Worm (Caenorhabditis elegans) whole organism, L2 larva: ENCODE data around the gene F41F3.9.
A peak's percentile ranks its signal among the peaks of the same experiment; 100 is the strongest.

Source experiments
- C34F6.9 ChIP-seq: fragments of 150-350 bp; optimal IDR thresholded peaks from 2 replicates; lab custom pipeline; 2014; ENCODE audit warnings: missing biosample characterization, missing genetic modification characterization
- F13H6.1 ChIP-seq: sonication (generic microtip); optimal IDR thresholded peaks from 2 replicates; lab custom pipeline; 2016; ENCODE audit warnings: missing genetic modification characterization, missing compliant biosample characterization
- R02D3.7 ChIP-seq: fragments of 150-350 bp; optimal IDR thresholded peaks from 2 replicates; lab custom pipeline; 2014; ENCODE audit warnings: missing biosample characterization, missing genetic modification characterization
- Y55F3AM.14 ChIP-seq: fragments of 200-800 bp; sonication (Bioruptor generic); optimal IDR thresholded peaks from 2 replicates; lab custom pipeline; 2018; ENCODE audit warnings: mild to moderate bottlenecking, missing genetic modification characterization, missing compliant biosample characterization
- ZK546.5 ChIP-seq: sonication (generic microtip); optimal IDR thresholded peaks from 2 replicates; lab custom pipeline; 2017; ENCODE audit warnings: missing biosample characterization, missing genetic modification characterization
- alr-1 ChIP-seq: fragments of 150-350 bp; optimal IDR thresholded peaks from 2 replicates; lab custom pipeline; 2014; ENCODE audit warnings: missing biosample characterization, missing genetic modification characterization
- aly-2 ChIP-seq: fragments of 150-350 bp; optimal IDR thresholded peaks from 2 replicates; lab custom pipeline; 2014; ENCODE audit warnings: missing biosample characterization, missing genetic modification characterization
- ama-1 ChIP-seq: fragments of 150-350 bp; optimal IDR thresholded peaks from 2 replicates; lab custom pipeline; 2018; ENCODE audit warnings: inconsistent platforms
- blmp-1 ChIP-seq: sonication (generic microtip); optimal IDR thresholded peaks from 2 replicates; lab custom pipeline; 2017; ENCODE audit warnings: missing genetic modification characterization, mild to moderate bottlenecking, missing compliant biosample characterization, antibody characterized with exemption, moderate library complexity; ENCODE audit not compliant: insufficient read depth
- ceh-16 ChIP-seq: fragments of 150-350 bp; optimal IDR thresholded peaks from 2 replicates; lab custom pipeline; 2014; ENCODE audit warnings: missing biosample characterization, missing genetic modification characterization
- ceh-82 ChIP-seq: fragments of 150-350 bp; optimal IDR thresholded peaks from 2 replicates; lab custom pipeline; 2014; ENCODE audit warnings: missing biosample characterization, missing genetic modification characterization
- crh-2 ChIP-seq: sonication (generic microtip); optimal IDR thresholded peaks from 2 replicates; lab custom pipeline; 2017; ENCODE audit warnings: missing biosample characterization, missing genetic modification characterization
- dmd-4 ChIP-seq: sonication (generic microtip); optimal IDR thresholded peaks from 2 replicates; lab custom pipeline; 2017; ENCODE audit warnings: missing biosample characterization, missing genetic modification characterization
- egl-27 ChIP-seq: sonication (generic microtip); optimal IDR thresholded peaks from 3 replicates; lab custom pipeline; 2017; ENCODE audit warnings: missing biosample characterization, missing genetic modification reagents, missing genetic modification characterization
- elt-1 ChIP-seq: fragments of 150-350 bp; optimal IDR thresholded peaks from 2 replicates; lab custom pipeline; 2014; ENCODE audit warnings: missing biosample characterization, missing genetic modification characterization
- elt-3 ChIP-seq: sonication (generic microtip); optimal IDR thresholded peaks from 2 replicates; lab custom pipeline; 2017; ENCODE audit warnings: missing biosample characterization, missing genetic modification characterization
- fos-1 ChIP-seq: fragments of 150-350 bp; optimal IDR thresholded peaks from 2 replicates; lab custom pipeline; 2014; ENCODE audit warnings: missing biosample characterization, missing genetic modification characterization
- gmeb-1 ChIP-seq: fragments of 150-350 bp; optimal IDR thresholded peaks from 2 replicates; lab custom pipeline; 2014; ENCODE audit warnings: missing biosample characterization, missing genetic modification characterization
- lin-11 ChIP-seq: fragments of 150-350 bp; sonication (generic microtip); optimal IDR thresholded peaks from 2 replicates; lab custom pipeline; 2014; ENCODE audit warnings: missing biosample characterization, missing genetic modification characterization, inconsistent platforms, mixed read lengths
- lin-13 ChIP-seq: fragments of 150-350 bp; optimal IDR thresholded peaks from 2 replicates; lab custom pipeline; 2014; ENCODE audit warnings: missing biosample characterization, missing genetic modification reagents, missing genetic modification characterization
- lin-39 ChIP-seq: fragments of 150-350 bp; optimal IDR thresholded peaks from 2 replicates; lab custom pipeline; 2014; ENCODE audit warnings: missing biosample characterization, missing genetic modification reagents, missing genetic modification characterization
- lsy-2 ChIP-seq, 2 experiments: fragments of 150-350 bp in 1 of 2; sonication (generic microtip) in 1 of 2; optimal IDR thresholded peaks; 2 replicates each; lab custom pipeline; 2014 to 2017; ENCODE audit warnings: missing biosample characterization in 2 of 2, missing genetic modification characterization in 2 of 2
- mab-5 ChIP-seq: fragments of 150-350 bp; optimal IDR thresholded peaks from 2 replicates; lab custom pipeline; 2014; ENCODE audit warnings: missing biosample characterization, missing genetic modification characterization
- mbf-1 ChIP-seq: sonication (generic microtip); optimal IDR thresholded peaks from 2 replicates; lab custom pipeline; 2017; ENCODE audit warnings: missing biosample characterization, missing genetic modification characterization
- mdl-1 ChIP-seq, 2 experiments: fragments of 150-350 bp in 1 of 2; sonication (generic microtip) in 1 of 2; optimal IDR thresholded peaks; 2 replicates each; lab custom pipeline; 2017; ENCODE audit warnings: missing biosample characterization in 2 of 2, missing genetic modification characterization in 2 of 2
- nhr-10 ChIP-seq: sonication (generic microtip); optimal IDR thresholded peaks from 2 replicates; lab custom pipeline; 2017; ENCODE audit warnings: missing biosample characterization, missing genetic modification characterization
- nhr-11 ChIP-seq: fragments of 150-350 bp; optimal IDR thresholded peaks from 2 replicates; lab custom pipeline; 2014; ENCODE audit warnings: missing biosample characterization, missing genetic modification characterization
- nhr-12 ChIP-seq: fragments of 150-350 bp; optimal IDR thresholded peaks from 2 replicates; lab custom pipeline; 2014; ENCODE audit warnings: missing biosample characterization, missing genetic modification characterization
- nhr-129 ChIP-seq: fragments of 150-350 bp; optimal IDR thresholded peaks from 2 replicates; lab custom pipeline; 2014; ENCODE audit warnings: missing biosample characterization, missing genetic modification characterization
- nhr-21 ChIP-seq: fragments of 150-350 bp; optimal IDR thresholded peaks from 2 replicates; lab custom pipeline; 2014; ENCODE audit warnings: missing biosample characterization, missing genetic modification characterization
- nhr-23 ChIP-seq: fragments of 150-350 bp; optimal IDR thresholded peaks from 2 replicates; lab custom pipeline; 2014; ENCODE audit warnings: missing biosample characterization, missing genetic modification reagents, missing genetic modification characterization
- nhr-237 ChIP-seq: fragments of 150-350 bp; optimal IDR thresholded peaks from 2 replicates; lab custom pipeline; 2014; ENCODE audit warnings: missing biosample characterization, missing genetic modification characterization
- nhr-25 ChIP-seq: fragments of 150-350 bp; sonication (generic microtip); optimal IDR thresholded peaks from 3 replicates; lab custom pipeline; 2014; ENCODE audit warnings: missing biosample characterization, missing genetic modification characterization
- nhr-6 ChIP-seq: fragments of 150-350 bp; optimal IDR thresholded peaks from 2 replicates; lab custom pipeline; 2014; ENCODE audit warnings: missing biosample characterization, missing genetic modification characterization
- nhr-77 ChIP-seq: fragments of 150-350 bp; optimal IDR thresholded peaks from 2 replicates; lab custom pipeline; 2014; ENCODE audit warnings: missing biosample characterization, missing genetic modification characterization
- peb-1 ChIP-seq: fragments of 150-350 bp; optimal IDR thresholded peaks from 2 replicates; lab custom pipeline; 2014; ENCODE audit warnings: missing biosample characterization, missing genetic modification characterization
- sem-4 ChIP-seq: fragments of 150-350 bp; optimal IDR thresholded peaks from 2 replicates; lab custom pipeline; 2014; ENCODE audit warnings: missing biosample characterization, missing genetic modification reagents, missing genetic modification characterization
- skn-1 ChIP-seq: sonication (generic microtip); optimal IDR thresholded peaks from 2 replicates; lab custom pipeline; 2017; ENCODE audit warnings: missing biosample characterization, missing genetic modification characterization
- sma-3 ChIP-seq: sonication (generic microtip); optimal IDR thresholded peaks from 2 replicates; lab custom pipeline; 2016; ENCODE audit warnings: missing genetic modification reagents, missing genetic modification characterization, missing compliant biosample characterization
- sma-9 ChIP-seq, 2 experiments: fragments of 150-350 bp in 1 of 2; sonication (generic microtip) in 1 of 2; optimal IDR thresholded peaks; 2 replicates each; lab custom pipeline; 2014 to 2016; ENCODE audit warnings: missing genetic modification characterization in 2 of 2, mild to moderate bottlenecking in 1 of 2, missing biosample characterization in 1 of 2, missing compliant biosample characterization in 1 of 2, missing genetic modification reagents in 1 of 2, moderate library complexity in 1 of 2
- snpc-4 ChIP-seq: fragments of 150-350 bp; optimal IDR thresholded peaks from 2 replicates; lab custom pipeline; 2014; ENCODE audit warnings: missing biosample characterization, missing genetic modification characterization
- unc-39 ChIP-seq: fragments of 150-350 bp; optimal IDR thresholded peaks from 2 replicates; lab custom pipeline; 2014; ENCODE audit warnings: missing biosample characterization, missing genetic modification characterization
- unc-55 ChIP-seq: fragments of 150-350 bp; sonication (generic microtip); optimal IDR thresholded peaks from 3 replicates; lab custom pipeline; 2014; ENCODE audit warnings: missing biosample characterization, missing genetic modification reagents, missing genetic modification characterization
- unc-62 ChIP-seq: fragments of 150-350 bp; optimal IDR thresholded peaks from 2 replicates; lab custom pipeline; 2014; ENCODE audit warnings: missing biosample characterization, missing genetic modification reagents, missing genetic modification characterization
- zag-1 ChIP-seq: fragments of 150-350 bp; optimal IDR thresholded peaks from 2 replicates; lab custom pipeline; 2014; ENCODE audit warnings: missing biosample characterization, missing genetic modification characterization
- ztf-1 ChIP-seq: fragments of 200-800 bp; sonication (Bioruptor generic); conservative IDR thresholded peaks from 2 replicates; pipeline ENCODE4 v1.3.6; 2022; ENCODE audit warnings: missing genetic modification characterization, missing compliant biosample characterization
- ztf-11 ChIP-seq: sonication (generic microtip); optimal IDR thresholded peaks from 2 replicates; lab custom pipeline; 2017; ENCODE audit warnings: missing biosample characterization, missing genetic modification characterization
- ztf-4 ChIP-seq: fragments of 150-350 bp; optimal IDR thresholded peaks from 2 replicates; lab custom pipeline; 2014; ENCODE audit warnings: missing biosample characterization, missing genetic modification characterization

The F41F3.9 gene

ce11 chrV:4684137-4684536, 28.9 kb downstream of the F41F3.9 start:
- TF ChIP-seq R02D3.7 (tag; lab: Kevin White, UChicago) (no peak), sem-4 (tag; lab: Kevin White, UChicago) (no peak), unc-39 (tag; lab: Kevin White, UChicago) (no peak), nhr-10 (tag; lab: Kevin White, UChicago) (no peak), sma-9 (GFP tag; optimal IDR thresholded peaks at IDR 0.05; lab: Kevin White, UChicago) (no peak), sma-9 (tag; optimal IDR thresholded peaks at IDR 0.05; lab: Kevin White, UChicago) (no peak)

DNA sequence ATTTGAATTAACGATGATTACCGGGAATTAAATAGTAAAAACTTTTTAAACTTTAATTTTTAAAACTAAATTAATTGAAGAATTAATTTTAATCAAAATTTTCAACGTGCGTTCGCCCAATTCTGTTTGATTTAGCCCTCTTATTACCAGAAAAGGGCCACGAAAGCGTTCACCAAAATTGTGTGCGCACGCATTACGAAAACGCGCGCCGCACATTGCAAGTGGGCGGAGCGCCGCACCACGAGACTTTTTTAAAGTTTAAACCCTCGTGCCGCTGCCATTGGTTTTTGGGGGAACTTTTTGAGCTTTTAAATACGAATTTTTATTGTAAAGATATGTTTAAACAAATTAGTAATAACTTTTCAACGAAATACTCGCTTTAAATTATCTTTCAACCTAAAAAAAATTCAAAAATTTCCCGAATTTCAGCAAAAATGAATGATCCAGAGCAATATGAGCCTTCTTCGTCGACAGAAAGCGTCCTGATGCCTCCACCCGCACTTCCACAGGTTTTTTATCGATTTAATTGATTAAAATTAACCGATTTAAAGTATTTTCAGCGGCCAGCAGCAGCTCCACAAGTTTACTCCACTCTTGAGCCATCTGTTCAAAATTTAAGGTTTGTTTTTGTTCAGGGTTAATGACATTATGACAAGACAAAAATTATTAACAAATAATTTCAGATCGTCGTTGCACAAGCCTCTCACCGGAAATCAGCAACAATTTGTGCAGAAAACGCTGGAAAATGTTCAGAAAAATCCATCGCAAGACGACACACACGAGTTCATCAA, 31.6 kb downstream of the F41F3.9 start, which contains the start of gene taf-10:
TSS of gene taf-10 (plus strand) at position 424 of the 791 bp plus-strand sequence.
- TF ChIP-seq alr-1 (tag; lab: Kevin White, UChicago) (no peak), nhr-21 (tag; lab: Kevin White, UChicago) (peak; percentile 7), mab-5 (tag; lab: Kevin White, UChicago) (peak; percentile 13), ztf-1 (GFP tag; lab: Robert Waterston, UW) (no peak), sma-9 (GFP tag; optimal IDR thresholded peaks at IDR 0.05; lab: Kevin White, UChicago) (peak; percentile 38), sma-9 (tag; optimal IDR thresholded peaks at IDR 0.05; lab: Kevin White, UChicago) (no peak), mdl-1 (tag; optimal IDR thresholded peaks at IDR 0.05; lab: Kevin White, UChicago) (peak; percentile 79), gmeb-1 (tag; lab: Kevin White, UChicago) (peak; percentile 66), nhr-12 (tag; lab: Kevin White, UChicago) (no peak), crh-2 (no peak), nhr-25 (tag; lab: Kevin White, UChicago) (peak; percentile 32), F13H6.1 (tag; lab: Kevin White, UChicago) (peak; percentile 5), nhr-77 (no peak), ztf-11 (no peak), dmd-4 (tag; lab: Kevin White, UChicago) (no peak), mbf-1 (no peak), lin-39 (no peak), zag-1 (tag; lab: Kevin White, UChicago) (no peak), ztf-4 (tag; lab: Kevin White, UChicago) (no peak), C34F6.9 (peak; percentile 45), unc-39 (tag; lab: Kevin White, UChicago) (no peak), snpc-4 (tag; lab: Kevin White, UChicago) (no peak), skn-1 (tag; lab: Kevin White, UChicago) (no peak), Y55F3AM.14 (GFP tag; lab: Kevin White, UChicago) (peak; percentile 0), unc-62 (GFP tag; lab: Kevin White, UChicago) (no peak), R02D3.7 (tag; lab: Kevin White, UChicago) (no peak), blmp-1 (tag; lab: Kevin White, UChicago) (no peak), nhr-23 (tag; lab: Kevin White, UChicago) (no peak), lin-11 (tag; lab: Kevin White, UChicago) (peak; percentile 38), aly-2 (tag; lab: Kevin White, UChicago) (no peak), nhr-237 (tag; lab: Kevin White, UChicago) (no peak), lsy-2 (tag; optimal IDR thresholded peaks at IDR 0.05; lab: Kevin White, UChicago) (peak; percentile 5 to 48), nhr-129 (peak; percentile 63), ceh-82 (tag; lab: Kevin White, UChicago) (no peak), egl-27 (no peak), nhr-11 (tag; lab: Kevin White, UChicago) (no peak), nhr-10 (tag; lab: Kevin White, UChicago) (no peak), nhr-6 (no peak), sem-4 (tag; lab: Kevin White, UChicago) (no peak), ZK546.5 (tag; lab: Kevin White, UChicago) (no peak), elt-3 (no peak), peb-1 (tag; lab: Kevin White, UChicago) (no peak), fos-1 (tag; lab: Kevin White, UChicago) (no peak), ceh-16 (tag; lab: Kevin White, UChicago) (no peak), lin-13 (GFP tag; lab: Kevin White, UChicago) (peak; percentile 42), elt-1 (tag; lab: Kevin White, UChicago) (no peak), unc-55 (GFP tag; lab: Kevin White, UChicago) (peak; percentile 59), sma-3 (peak; percentile 46), ama-1 (lab: Kevin White, UChicago) (no peak)
- TF ChIP-seq, all 48 proteins: peak for 15
